Fruit fly (Drosophila melanogaster) whole organism, embryonic: ENCODE measurements around the gene bt.
A peak's percentile ranks its signal among the peaks of the same experiment; 100 is the strongest.

Source experiments
- C15 ChIP-seq: fragments of 200-800 bp; sonication (Bioruptor generic); IDR thresholded peaks from 3 replicates; pipeline ENCODE4 v1.3.6; 2022; ENCODE audit warnings: missing biosample characterization, missing genetic modification characterization
- CG13287 ChIP-seq: fragments of 200-800 bp; sonication (Bioruptor generic); IDR thresholded peaks from 2 replicates; pipeline ENCODE4 v1.3.6; 2022; ENCODE audit warnings: missing biosample characterization, missing genetic modification characterization; ENCODE audit not compliant: partially characterized antibody
- CG1529 ChIP-seq: fragments of 200-800 bp; sonication (Bioruptor generic); optimal IDR thresholded peaks from 3 replicates; lab custom pipeline; 2018; ENCODE audit warnings: missing biosample characterization, missing genetic modification characterization
- CG16813 ChIP-seq: fragments of 200-800 bp; sonication (Bioruptor generic); IDR thresholded peaks from 3 replicates; pipeline ENCODE4 v1.3.6; 2022; ENCODE audit warnings: missing biosample characterization, missing genetic modification characterization; ENCODE audit not compliant: partially characterized antibody
- CG30431 ChIP-seq: fragments of 200-800 bp; sonication (Bioruptor generic); optimal IDR thresholded peaks from 2 replicates; lab custom pipeline; 2017; ENCODE audit warnings: missing biosample characterization, missing genetic modification characterization
- CG32532 ChIP-seq: fragments of 200-800 bp; sonication (Bioruptor generic); IDR thresholded peaks from 2 replicates; pipeline ENCODE4 v1.3.6; 2022; ENCODE audit warnings: missing biosample characterization, missing genetic modification characterization
- CG7987 ChIP-seq: fragments of 200-800 bp; sonication (Bioruptor generic); optimal IDR thresholded peaks from 2 replicates; lab custom pipeline; 2018; ENCODE audit warnings: missing biosample characterization, mild to moderate bottlenecking, missing genetic modification characterization, moderate library complexity
- Gsc ChIP-seq: fragments of 200-800 bp; sonication (Bioruptor generic); IDR thresholded peaks from 2 replicates; pipeline ENCODE4 v1.3.6; 2022; ENCODE audit warnings: missing biosample characterization, missing genetic modification characterization
- Vsx1 ChIP-seq: fragments of 200-800 bp; sonication (Bioruptor generic); optimal IDR thresholded peaks from 2 replicates; lab custom pipeline; 2017; ENCODE audit warnings: missing biosample characterization, mild to moderate bottlenecking, missing genetic modification characterization, missing genetic modification reagents
- gcm ChIP-seq: fragments of 200-800 bp; sonication (Bioruptor generic); optimal IDR thresholded peaks from 2 replicates; lab custom pipeline; 2019; ENCODE audit warnings: missing biosample characterization, mild to moderate bottlenecking, missing genetic modification characterization, moderate library complexity
- otp ChIP-seq: fragments of 200-800 bp; sonication (Bioruptor generic); IDR thresholded peaks from 3 replicates; pipeline ENCODE4, ENCODE4 v1.3.6; 2022; ENCODE audit warnings: missing biosample characterization, missing genetic modification characterization
- sc ChIP-seq, 3 experiments: fragments of >200 bp in 2 of 3; fragments of 200-800 bp in 1 of 3; sonication (Bioruptor generic) in 1 of 3; optimal IDR thresholded peaks; 2 replicates in 2 of 3; 3 replicates in 1 of 3; lab custom pipeline; 2017; ENCODE audit warnings: mild to moderate bottlenecking in 1 of 3, missing biosample characterization in 1 of 3, missing genetic modification characterization in 1 of 3, missing genetic modification reagents in 1 of 3
- so ChIP-seq: fragments of 200-800 bp; sonication (Bioruptor generic); IDR thresholded peaks from 3 replicates; pipeline ENCODE4 v1.3.6; 2022; ENCODE audit warnings: missing biosample characterization, missing genetic modification characterization
- tgo ChIP-seq: fragments of 200-800 bp; sonication (Bioruptor generic); IDR thresholded peaks from 3 replicates; pipeline ENCODE4 v1.3.6; 2022; ENCODE audit warnings: missing biosample characterization, missing genetic modification characterization

DNA sequence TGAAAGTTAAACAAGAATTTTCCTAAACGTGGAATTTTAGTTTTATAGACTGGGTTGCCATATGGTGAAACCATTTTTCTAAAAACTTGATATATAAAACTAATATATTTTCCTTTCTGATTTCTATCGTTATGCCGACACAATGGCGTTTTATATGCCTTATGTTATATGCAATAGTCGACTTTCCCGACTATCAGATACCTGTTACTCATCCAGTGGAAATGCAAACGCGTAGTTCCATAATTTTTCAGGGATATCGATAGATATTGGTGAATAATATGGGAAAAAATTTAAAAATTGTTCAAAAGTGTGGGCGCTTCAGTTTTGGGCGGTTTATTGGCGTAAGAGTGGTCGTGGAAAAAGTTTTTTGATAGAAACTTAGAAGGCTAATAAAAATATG is 86.7 kb downstream of the bt start:
- TF ChIP-seq CG7987 (no peak), so (no peak), CG32532 (GFP tag; lab: Robert Waterston, UW) (no peak), tgo (GFP tag; lab: Robert Waterston, UW) (no peak), otp (GFP tag; lab: Robert Waterston, UW) (no peak), CG1529 (GFP tag; lab: Kevin White, UChicago) (no peak), CG16813 (GFP tag; lab: Robert Waterston, UW) (peak; percentile 53; the same call in 1 of the 3 replicates), C15 (GFP tag; lab: Robert Waterston, UW) (no peak), sc (optimal IDR thresholded peaks at IDR 0.05; lab: Kevin White, UChicago) (no peak), sc (GFP tag; optimal IDR thresholded peaks at IDR 0.05; lab: Kevin White, UChicago) (no peak), CG13287 (no peak), CG30431 (GFP tag; lab: Kevin White, UChicago) (no peak), Vsx1 (GFP tag; lab: Kevin White, UChicago) (no peak), gcm (GFP tag; lab: Kevin White, UChicago) (no peak), Gsc (GFP tag; lab: Robert Waterston, UW) (no peak)
